Fruit fly (Drosophila melanogaster) whole organism, prepupa: ENCODE data around the gene CG13252.

Source experiments
- CG10631 ChIP-seq: fragments of 200-800 bp; sonication (Bioruptor generic); optimal IDR thresholded peaks from 2 replicates; lab custom pipeline; 2016; ENCODE audit warnings: missing biosample characterization, missing genetic modification characterization
- acj6 ChIP-seq: fragments of 200-800 bp; sonication (Bioruptor generic); optimal IDR thresholded peaks from 3 replicates; lab custom pipeline; 2016; ENCODE audit warnings: missing biosample characterization, missing genetic modification characterization
- dsx ChIP-seq: fragments of 200-800 bp; optimal IDR thresholded peaks from 3 replicates; lab custom pipeline; 2019; ENCODE audit warnings: missing biosample characterization, mild to moderate bottlenecking, missing genetic modification characterization, moderate library complexity; ENCODE audit not compliant: poor library complexity, severe bottlenecking
- ss ChIP-seq, 2 experiments: fragments of 200-800 bp; sonication (Bioruptor generic); optimal IDR thresholded peaks; 2 replicates in 1 of 2; 3 replicates in 1 of 2; lab custom pipeline; 2017 to 2018; ENCODE audit warnings: mild to moderate bottlenecking in 2 of 2, missing biosample characterization in 2 of 2, missing genetic modification characterization in 2 of 2, moderate library complexity in 1 of 2

DNA sequence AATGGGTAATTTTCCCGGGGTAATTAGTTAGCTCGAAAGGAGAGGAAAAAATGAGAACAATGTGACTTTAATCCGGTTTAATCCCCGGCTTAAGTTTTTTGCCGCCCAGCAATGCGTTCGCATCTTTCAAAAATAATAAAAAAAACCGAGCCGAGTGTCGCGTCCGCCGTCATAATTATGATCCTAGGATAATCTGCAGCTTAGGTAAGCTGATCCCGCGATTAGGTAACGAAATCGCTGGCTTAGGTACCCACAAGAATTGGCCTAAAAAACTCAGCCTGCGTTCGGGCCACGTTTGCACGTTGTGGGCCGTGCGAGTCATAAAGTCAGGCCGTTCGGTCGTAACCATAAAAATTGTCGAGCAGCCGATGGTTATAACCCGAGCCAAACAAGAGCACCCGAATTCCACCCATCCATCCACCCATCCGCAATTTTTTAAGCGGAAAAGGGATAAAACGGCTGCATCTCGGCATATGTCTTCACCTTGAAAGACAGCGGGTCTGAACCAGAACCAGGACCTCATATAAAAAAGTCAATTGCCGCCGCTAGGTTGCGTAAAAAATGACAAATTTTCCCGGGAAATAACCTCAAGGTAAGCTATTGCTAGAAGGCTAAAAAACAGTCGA lies 33.1 kb upstream of the CG13252 start:
- TF ChIP-seq acj6 (GFP tag; lab: Kevin White, UChicago) (no peak), CG10631 (GFP tag; lab: Kevin White, UChicago) (no peak), ss (GFP tag; optimal IDR thresholded peaks at IDR 0.05; lab: Kevin White, UChicago) (no peak), dsx (no peak)
